Fruit fly (Drosophila melanogaster) whole organism: ENCODE results near the gene Dus3.

Experiments
- CG8478 ChIP-seq: fragments of >200 bp; optimal IDR thresholded peaks from 2 replicates; lab custom pipeline; 2018; ENCODE audit warnings: inconsistent platforms
- Dll ChIP-seq: fragments of >200 bp; optimal IDR thresholded peaks from 2 replicates; lab custom pipeline; 2017
- pan ChIP-seq: fragments of >200 bp; optimal IDR thresholded peaks from 2 replicates; lab custom pipeline; 2017
- psq ChIP-seq: fragments of >200 bp; optimal IDR thresholded peaks from 2 replicates; lab custom pipeline; 2017

dm6 chr2L:19801951-19802612 is 43.4 kb downstream of the Dus3 start:
- TF ChIP-seq psq (no peak), Dll (no peak), CG8478 (lab: Kevin White, UChicago) (no peak), pan (lab: Kevin White, UChicago) (no peak)
